Worm (Caenorhabditis elegans) whole organism, L1 larva: ENCODE measurements around the gene urb-1.

Experiments used
- C04F5.9 ChIP-seq: sonication (generic microtip); optimal IDR thresholded peaks from 2 replicates; lab custom pipeline; 2016; ENCODE audit warnings: missing genetic modification characterization, missing compliant biosample characterization
- C16A3.4 ChIP-seq: fragments of 150-350 bp; optimal IDR thresholded peaks from 2 replicates; lab custom pipeline; 2014; ENCODE audit warnings: missing biosample characterization, missing genetic modification characterization
- F16B12.6 ChIP-seq: fragments of 150-350 bp; optimal IDR thresholded peaks from 2 replicates; lab custom pipeline; 2014; ENCODE audit warnings: missing biosample characterization, missing genetic modification characterization
- aly-2 ChIP-seq: fragments of 150-350 bp; optimal IDR thresholded peaks from 2 replicates; lab custom pipeline; 2014; ENCODE audit warnings: missing biosample characterization, missing genetic modification characterization
- ama-1 ChIP-seq: fragments of 150-350 bp; optimal IDR thresholded peaks from 2 replicates; lab custom pipeline; 2014
- ceh-63 ChIP-seq: fragments of 200-800 bp; sonication (Bioruptor generic); optimal IDR thresholded peaks from 2 replicates; lab custom pipeline; 2018; ENCODE audit warnings: mild to moderate bottlenecking, missing genetic modification characterization, missing compliant biosample characterization
- efl-1 ChIP-seq, 4 experiments: fragments of 150-350 bp; optimal IDR thresholded peaks in 3 of 4; peaks in 1 of 4; 1 replicate in 1 of 4; 2 replicates in 3 of 4; lab custom pipeline; 2014; ENCODE audit warnings: missing biosample characterization in 2 of 4, missing genetic modification characterization in 2 of 4, missing genetic modification reagents in 2 of 4
- efl-3 ChIP-seq: fragments of 200-800 bp; sonication (Bioruptor generic); optimal IDR thresholded peaks from 2 replicates; lab custom pipeline; 2018; ENCODE audit warnings: mild to moderate bottlenecking, missing genetic modification characterization, missing compliant biosample characterization
- elt-2 ChIP-seq: sonication (generic microtip); optimal IDR thresholded peaks from 2 replicates; lab custom pipeline; 2016; ENCODE audit warnings: missing genetic modification characterization, mild to moderate bottlenecking, inconsistent platforms, missing compliant biosample characterization, missing genetic modification reagents
- fkh-8 ChIP-seq: sonication (generic microtip); optimal IDR thresholded peaks from 2 replicates; lab custom pipeline; 2016; ENCODE audit warnings: mild to moderate bottlenecking, missing genetic modification characterization, missing compliant biosample characterization
- grh-1 ChIP-seq: fragments of 200-800 bp; sonication (Bioruptor generic); IDR thresholded peaks from 2 replicates; pipeline ENCODE4 v1.3.6; 2022; ENCODE audit warnings: missing genetic modification reagents, missing genetic modification characterization, missing compliant biosample characterization
- hpl-2 ChIP-seq: fragments of 150-350 bp; optimal IDR thresholded peaks from 2 replicates; lab custom pipeline; 2014; ENCODE audit warnings: missing biosample characterization, missing genetic modification reagents, missing genetic modification characterization
- irx-1 ChIP-seq: sonication (generic microtip); optimal IDR thresholded peaks from 2 replicates; lab custom pipeline; 2016; ENCODE audit warnings: missing genetic modification characterization, missing compliant biosample characterization
- lin-13 ChIP-seq: fragments of 150-350 bp; optimal IDR thresholded peaks from 2 replicates; lab custom pipeline; 2014; ENCODE audit warnings: missing biosample characterization, missing genetic modification reagents, missing genetic modification characterization
- lin-14 ChIP-seq: fragments of 200-800 bp; sonication (Bioruptor generic); optimal IDR thresholded peaks from 2 replicates; lab custom pipeline; 2018; ENCODE audit warnings: mild to moderate bottlenecking, missing genetic modification characterization, moderate library complexity, missing compliant biosample characterization
- lin-35 ChIP-seq, 2 experiments: fragments of 150-350 bp; optimal IDR thresholded peaks; 2 replicates each; lab custom pipeline; 2014; ENCODE audit warnings: missing biosample characterization in 2 of 2, missing genetic modification characterization in 2 of 2, missing genetic modification reagents in 2 of 2
- lsy-2 ChIP-seq, 2 experiments: fragments of 150-350 bp; optimal IDR thresholded peaks; 2 replicates each; lab custom pipeline; 2014; ENCODE audit warnings: missing biosample characterization in 2 of 2, missing genetic modification characterization in 2 of 2
- mab-9 ChIP-seq: fragments of 200-800 bp; sonication (Bioruptor generic); IDR thresholded peaks from 2 replicates; pipeline ENCODE4 v1.3.6; 2022; ENCODE audit warnings: missing genetic modification reagents, missing genetic modification characterization, missing compliant biosample characterization
- nhr-11 ChIP-seq: fragments of 150-350 bp; optimal IDR thresholded peaks from 2 replicates; lab custom pipeline; 2014; ENCODE audit warnings: missing biosample characterization, missing genetic modification characterization
- nhr-19 ChIP-seq: fragments of 200-800 bp; sonication (Bioruptor generic); conservative IDR thresholded peaks from 2 replicates; pipeline ENCODE4 v1.3.6; 2022; ENCODE audit warnings: missing genetic modification characterization, missing compliant biosample characterization
- nhr-71 ChIP-seq: sonication (generic microtip); optimal IDR thresholded peaks from 2 replicates; lab custom pipeline; 2016; ENCODE audit warnings: mild to moderate bottlenecking, missing genetic modification characterization, moderate library complexity, missing compliant biosample characterization
- nhr-77 ChIP-seq: fragments of 150-350 bp; optimal IDR thresholded peaks from 2 replicates; lab custom pipeline; 2014; ENCODE audit warnings: missing biosample characterization, missing genetic modification characterization
- nhr-85 ChIP-seq: sonication (generic microtip); peaks from one replicate; lab custom pipeline; 2016; ENCODE audit warnings: missing genetic modification characterization, inconsistent platforms, missing compliant biosample characterization
- nhr-90 ChIP-seq: sonication (generic microtip); optimal IDR thresholded peaks from 2 replicates; lab custom pipeline; 2016; ENCODE audit warnings: mild to moderate bottlenecking, missing genetic modification characterization, missing compliant biosample characterization; ENCODE audit not compliant: poor library complexity
- pag-3 ChIP-seq: sonication (generic microtip); optimal IDR thresholded peaks from 2 replicates; lab custom pipeline; 2017; ENCODE audit warnings: missing genetic modification characterization, mild to moderate bottlenecking, missing compliant biosample characterization, antibody characterized with exemption, borderline replicate concordance; ENCODE audit not compliant: insufficient read depth
- pqm-1 ChIP-seq: sonication (generic microtip); optimal IDR thresholded peaks from 3 replicates; lab custom pipeline; 2017; ENCODE audit warnings: missing biosample characterization, missing genetic modification characterization
- rnt-1 ChIP-seq: sonication (generic microtip); optimal IDR thresholded peaks from 2 replicates; lab custom pipeline; 2016; ENCODE audit warnings: mild to moderate bottlenecking, missing genetic modification characterization, moderate library complexity, missing compliant biosample characterization
- snpc-4 ChIP-seq: fragments of 150-350 bp; optimal IDR thresholded peaks from 2 replicates; lab custom pipeline; 2014; ENCODE audit warnings: missing biosample characterization, missing genetic modification characterization
- swsn-7 ChIP-seq: sonication (generic microtip); optimal IDR thresholded peaks from 2 replicates; lab custom pipeline; 2016; ENCODE audit warnings: missing genetic modification characterization, missing compliant biosample characterization
- tbx-2 ChIP-seq: sonication (generic microtip); optimal IDR thresholded peaks from 2 replicates; lab custom pipeline; 2016; ENCODE audit warnings: missing genetic modification characterization, missing compliant biosample characterization
- unc-62 ChIP-seq: fragments of 150-350 bp; optimal IDR thresholded peaks from 2 replicates; lab custom pipeline; 2014; ENCODE audit warnings: missing biosample characterization, missing genetic modification reagents, missing genetic modification characterization
- unc-98 ChIP-seq: fragments of 200-800 bp; sonication (Bioruptor generic); IDR thresholded peaks from 2 replicates; pipeline ENCODE4 v1.3.6; 2022; ENCODE audit warnings: missing genetic modification characterization, missing compliant biosample characterization
- xbp-1 ChIP-seq: sonication (generic microtip); optimal IDR thresholded peaks from 2 replicates; lab custom pipeline; 2016; ENCODE audit warnings: missing genetic modification characterization, missing compliant biosample characterization
- zag-1 ChIP-seq: fragments of 150-350 bp; optimal IDR thresholded peaks from 2 replicates; lab custom pipeline; 2014; ENCODE audit warnings: missing biosample characterization, missing genetic modification characterization
- ztf-4 ChIP-seq: fragments of 150-350 bp; optimal IDR thresholded peaks from 2 replicates; lab custom pipeline; 2014; ENCODE audit warnings: missing biosample characterization, missing genetic modification characterization

Gene urb-1

ce11 chrV:6426843-6427242, 2.9 kb upstream of the urb-1 start, which contains the start of gene atp-4:
Gene atp-4 (minus strand): TSS chrV:6427112.
- TF ChIP-seq fkh-8 (tag; lab: Kevin White, UChicago), result no peak
- no peak for TF ChIP-seq rnt-1
- no peak for TF ChIP-seq C16A3.4 (tag; lab: Kevin White, UChicago)
- TF ChIP-seq grh-1 (GFP tag; lab: Robert Waterston, UW), result peak; percentile 27; the same call in 1 of the 2 replicates
- TF ChIP-seq elt-2 (tag; lab: Kevin White, UChicago), result no peak
- TF ChIP-seq tbx-2, result no peak
- TF ChIP-seq swsn-7, result no peak
- no peak for TF ChIP-seq irx-1 (tag; lab: Kevin White, UChicago)

ce11 chrV:6425927-6426326, 2.0 kb upstream of the urb-1 start, which contains the start of gene T05H4.11:
Gene T05H4.11 (minus strand): TSS chrV:6426261.
- TF ChIP-seq nhr-71 (peak; percentile 37), snpc-4 (tag; lab: Kevin White, UChicago) (no peak), rnt-1 (no peak), hpl-2 (no peak), efl-1 (optimal IDR thresholded peaks at IDR 0.05; lab: Kevin White, UChicago) (peak in 1 of 2 experiments; percentile 18), efl-1 (GFP tag; optimal IDR thresholded peaks at IDR 0.05 in 1 of 2; lab: Kevin White, UChicago) (no peak), efl-3 (GFP tag; lab: Kevin White, UChicago) (no peak), nhr-85 (peak; percentile 31), F16B12.6 (tag; lab: Kevin White, UChicago) (no peak), C04F5.9 (tag; lab: Kevin White, UChicago) (no peak), nhr-11 (tag; lab: Kevin White, UChicago) (no peak), fkh-8 (tag; lab: Kevin White, UChicago) (no peak), unc-98 (GFP tag; lab: Robert Waterston, UW) (no peak), ceh-63 (GFP tag; lab: Kevin White, UChicago) (no peak), ama-1 (lab: Kevin White, UChicago) (peak; percentile 14), ztf-4 (tag; lab: Kevin White, UChicago) (no peak), nhr-90 (tag; lab: Kevin White, UChicago) (no peak)

- TF ChIP-seq aly-2 (tag; lab: Kevin White, UChicago), result no peak
- TF ChIP-seq lin-14, result no peak
- no peak for TF ChIP-seq unc-98 (GFP tag; lab: Robert Waterston, UW)
- TF ChIP-seq ceh-63 (GFP tag; lab: Kevin White, UChicago), result no peak
- TF ChIP-seq xbp-1 (tag; lab: Kevin White, UChicago), result no peak
Observed at ce11 chrV:6414985-6415384, 9.0 kb downstream of the urb-1 start, which contains the start of gene cht-6. Gene cht-6 (plus strand): TSS chrV:6414993.

- TF ChIP-seq zag-1 (tag; lab: Kevin White, UChicago), result no peak
- TF ChIP-seq lin-13 (GFP tag; lab: Kevin White, UChicago), result no peak
- no peak for TF ChIP-seq pqm-1 (tag; lab: Kevin White, UChicago)
- no peak for TF ChIP-seq C04F5.9 (tag; lab: Kevin White, UChicago)
- peak; percentile 51 for TF ChIP-seq elt-2 (tag; lab: Kevin White, UChicago)
- TF ChIP-seq lsy-2 (tag; optimal IDR thresholded peaks at IDR 0.05; lab: Kevin White, UChicago), result no peak
- TF ChIP-seq efl-1 (optimal IDR thresholded peaks at IDR 0.05; lab: Kevin White, UChicago), result no peak
- TF ChIP-seq efl-1 (GFP tag; optimal IDR thresholded peaks at IDR 0.05 in 1 of 2; lab: Kevin White, UChicago), result peak in 1 of 2 experiments; percentile 11
- no peak for TF ChIP-seq pag-3 (tag; lab: Kevin White, UChicago)
- TF ChIP-seq nhr-77 (tag; lab: Kevin White, UChicago), result no peak
- no peak for TF ChIP-seq nhr-19 (GFP tag; lab: Robert Waterston, UW)
- TF ChIP-seq, all 84 proteins: peak for 2
Observed at ce11 chrV:6414469-6414868, 9.5 kb downstream of the urb-1 start.

- TF ChIP-seq unc-62, result no peak
- peak in 1 of 2 experiments; percentile 5 for TF ChIP-seq lin-35 (GFP tag; optimal IDR thresholded peaks at IDR 0.05; lab: Kevin White, UChicago)
- no peak for TF ChIP-seq mab-9 (GFP tag; lab: Robert Waterston, UW)
- TF ChIP-seq elt-2 (tag; lab: Kevin White, UChicago), result peak; percentile 96
Observed at ce11 chrV:6413057-6413456, 10.9 kb downstream of the urb-1 start.
